Worm (Caenorhabditis elegans): ENCODE measurements around the gene lite-1.

DNA sequence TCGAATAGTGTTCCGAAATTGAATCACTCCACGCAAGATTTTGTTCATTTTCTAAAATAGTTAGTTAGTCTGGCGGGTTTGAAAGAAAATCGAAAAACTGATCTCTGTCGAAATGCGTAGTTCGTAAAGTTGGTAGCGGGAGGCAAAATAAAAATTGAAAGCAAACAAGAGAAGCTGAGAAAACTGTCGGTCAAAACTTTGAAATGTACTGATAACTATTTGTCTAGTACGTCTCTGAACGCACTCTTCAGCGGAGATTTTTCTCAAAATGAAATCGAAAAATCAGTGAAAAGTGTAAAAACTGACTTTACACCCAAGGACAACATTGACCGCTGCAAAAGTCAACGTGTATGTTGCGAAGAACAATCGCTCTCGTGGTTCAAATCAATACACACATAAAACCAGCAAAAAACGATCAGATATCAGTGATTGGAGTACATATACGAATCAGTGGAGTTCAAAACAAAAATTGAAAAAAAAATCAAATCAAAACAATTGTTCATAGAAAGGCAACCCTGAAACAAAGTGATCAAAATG, 25.8 kb downstream of the lite-1 start, which contains the start of gene bca-1:
- TF ChIP-seq ztf-29 (GFP tag; IDR thresholded peaks at IDR 0.05) (no peak), med-1 (GFP tag; optimal IDR thresholded peaks at IDR 0.05; ENCODE audit: insufficient read depth) (no peak), klf-2 (GFP tag; conservative IDR thresholded peaks at IDR 0.05) (no peak), T22C8.4 (GFP tag; IDR thresholded peaks at IDR 0.05) (no peak), ref-1 (GFP tag; conservative IDR thresholded peaks at IDR 0.05) (no peak), cog-1 (tag; optimal IDR thresholded peaks at IDR 0.05) (no peak), flt-1 (GFP tag; IDR thresholded peaks at IDR 0.05) (no peak), tab-1 (GFP tag; IDR thresholded peaks at IDR 0.05) (no peak), ztf-23 (GFP tag; IDR thresholded peaks at IDR 0.05) (no peak)
